Fruit fly (Drosophila melanogaster) whole organism, wandering third instar larva: Measurements from ENCODE around the gene CG7824.

Source experiments
- Abd-B ChIP-seq: fragments of >200 bp; optimal IDR thresholded peaks from 2 replicates; lab custom pipeline; 2017; ENCODE audit warnings: missing biosample characterization, missing genetic modification characterization
- CG32264 ChIP-seq: fragments of 200-800 bp; sonication (Bioruptor generic); optimal IDR thresholded peaks from 2 replicates; lab custom pipeline; 2016; ENCODE audit warnings: missing biosample characterization, missing genetic modification characterization
- CG9705 ChIP-seq: fragments of 200-800 bp; sonication (Bioruptor generic); optimal IDR thresholded peaks from 2 replicates; lab custom pipeline; 2018; ENCODE audit warnings: missing biosample characterization, mild to moderate bottlenecking, missing genetic modification characterization
- CrebA ChIP-seq: fragments of 200-800 bp; sonication (Bioruptor generic); optimal IDR thresholded peaks from 2 replicates; lab custom pipeline; 2016; ENCODE audit warnings: missing biosample characterization, mild to moderate bottlenecking, missing genetic modification characterization, borderline replicate concordance
- Dfd ChIP-seq: fragments of >200 bp; optimal IDR thresholded peaks from 2 replicates; lab custom pipeline; 2017; ENCODE audit warnings: missing biosample characterization, missing genetic modification characterization
- Dif ChIP-seq: fragments of 200-275, 200-300 bp; sonication (Bioruptor generic); optimal IDR thresholded peaks from 2 replicates; lab custom pipeline; 2018; ENCODE audit warnings: missing biosample characterization, missing genetic modification characterization; ENCODE audit not compliant: partially characterized antibody
- GATAd ChIP-seq: sonication (Bioruptor generic); optimal IDR thresholded peaks from 2 replicates; lab custom pipeline; 2016; ENCODE audit warnings: missing biosample characterization, missing genetic modification characterization
- Hnf4 ChIP-seq: fragments of 200-800 bp; sonication (Bioruptor generic); optimal IDR thresholded peaks from 2 replicates; lab custom pipeline; 2016; ENCODE audit warnings: missing biosample characterization, mild to moderate bottlenecking, missing genetic modification characterization
- Hr83 ChIP-seq: fragments of 200-300 bp; sonication (Bioruptor generic); optimal IDR thresholded peaks from 2 replicates; lab custom pipeline; 2016; ENCODE audit warnings: missing biosample characterization, mild to moderate bottlenecking, missing genetic modification characterization, moderate library complexity; ENCODE audit not compliant: poor library complexity, severe bottlenecking
- Jra ChIP-seq: sonication (Bioruptor generic); optimal IDR thresholded peaks from 2 replicates; lab custom pipeline; 2016; ENCODE audit warnings: missing biosample characterization, missing genetic modification characterization
- Mio ChIP-seq: sonication (Bioruptor generic); optimal IDR thresholded peaks from 2 replicates; lab custom pipeline; 2016; ENCODE audit warnings: missing biosample characterization, missing genetic modification characterization
- Myc ChIP-seq: fragments of >200 bp; optimal IDR thresholded peaks from 2 replicates; lab custom pipeline; 2017
- N ChIP-seq: fragments of >200 bp; optimal IDR thresholded peaks from 2 replicates; lab custom pipeline; 2018; ENCODE audit warnings: missing biosample characterization, missing external identifiers, missing genetic modification characterization
- OdsH ChIP-seq: fragments of 200-800 bp; sonication (Bioruptor generic); optimal IDR thresholded peaks from 2 replicates; lab custom pipeline; 2016; ENCODE audit warnings: missing biosample characterization, mild to moderate bottlenecking, missing genetic modification characterization
- Rel ChIP-seq, 2 experiments: fragments of 200-800 bp; sonication (Bioruptor generic) in 1 of 2; optimal IDR thresholded peaks; 2 replicates in 1 of 2; 3 replicates in 1 of 2; lab custom pipeline; 2016 to 2019; ENCODE audit warnings: mild to moderate bottlenecking in 2 of 2, missing biosample characterization in 2 of 2, missing genetic modification characterization in 2 of 2, moderate library complexity in 1 of 2
- Sp1 ChIP-seq: fragments of 200-800 bp; sonication (Bioruptor generic); optimal IDR thresholded peaks from 3 replicates; lab custom pipeline; 2019; ENCODE audit warnings: missing biosample characterization, mild to moderate bottlenecking, missing genetic modification characterization, moderate library complexity
- Vsx2 ChIP-seq: fragments of 200-300, 225-300 bp; sonication (Bioruptor generic); optimal IDR thresholded peaks from 2 replicates; lab custom pipeline; 2018; ENCODE audit warnings: missing biosample characterization, missing genetic modification characterization; ENCODE audit not compliant: partially characterized antibody
- br ChIP-seq: fragments of 200-800 bp; sonication (Bioruptor generic); optimal IDR thresholded peaks from 2 replicates; lab custom pipeline; 2016; ENCODE audit warnings: missing biosample characterization, missing genetic modification characterization
- brk ChIP-seq: fragments of 200-800 bp; sonication (Bioruptor generic); optimal IDR thresholded peaks from 2 replicates; lab custom pipeline; 2016; ENCODE audit warnings: missing biosample characterization, mild to moderate bottlenecking, missing genetic modification characterization
- dl ChIP-seq, 2 experiments: fragments of 175-275, 200-275 bp in 1 of 2; fragments of 200-275 bp in 1 of 2; sonication (Bioruptor generic); optimal IDR thresholded peaks; lab custom pipeline; 2018; ENCODE audit warnings: mild to moderate bottlenecking in 2 of 2, missing biosample characterization in 2 of 2, missing genetic modification characterization in 2 of 2, moderate library complexity in 2 of 2; ENCODE audit not compliant: partially characterized antibody in 2 of 2, insufficient read depth in 1 of 2
- dmrt93B ChIP-seq: fragments of 200-800 bp; sonication (Bioruptor generic); optimal IDR thresholded peaks from 2 replicates; lab custom pipeline; 2018; ENCODE audit warnings: missing biosample characterization, mild to moderate bottlenecking, missing genetic modification characterization
- dsf ChIP-seq: sonication (Bioruptor generic); optimal IDR thresholded peaks from 2 replicates; lab custom pipeline; 2016; ENCODE audit warnings: missing biosample characterization, missing genetic modification characterization, borderline replicate concordance
- ey ChIP-seq: fragments of 200-800 bp; sonication (Bioruptor generic); optimal IDR thresholded peaks from 2 replicates; lab custom pipeline; 2016; ENCODE audit warnings: missing biosample characterization, missing genetic modification characterization
- foxo ChIP-seq, 2 experiments: fragments of 200-800 bp; sonication (Bioruptor generic); optimal IDR thresholded peaks; 2 replicates in 1 of 2; 3 replicates in 1 of 2; lab custom pipeline; 2016 to 2017; ENCODE audit warnings: missing biosample characterization in 2 of 2, missing genetic modification characterization in 2 of 2
- fru ChIP-seq: fragments of 200-800 bp; sonication (Bioruptor generic); optimal IDR thresholded peaks from 3 replicates; lab custom pipeline; 2016; ENCODE audit warnings: missing biosample characterization, mild to moderate bottlenecking, missing genetic modification characterization
- jim ChIP-seq: fragments of 175-275, 200-325 bp; sonication (Bioruptor generic); optimal IDR thresholded peaks from 2 replicates; lab custom pipeline; 2016; ENCODE audit warnings: missing biosample characterization, mild to moderate bottlenecking, missing genetic modification characterization
- lola ChIP-seq: fragments of >200 bp; optimal IDR thresholded peaks from 2 replicates; lab custom pipeline; 2017; ENCODE audit warnings: missing biosample characterization, missing genetic modification characterization
- pan ChIP-seq: fragments of >200 bp; optimal IDR thresholded peaks from 2 replicates; lab custom pipeline; 2017
- psq ChIP-seq: fragments of 200-800 bp; sonication (Bioruptor generic); optimal IDR thresholded peaks from 3 replicates; lab custom pipeline; 2017; ENCODE audit warnings: missing biosample characterization, mild to moderate bottlenecking, missing genetic modification characterization, moderate library complexity
- rgr ChIP-seq: fragments of 200-800 bp; sonication (Bioruptor generic); optimal IDR thresholded peaks from 3 replicates; lab custom pipeline; 2016; ENCODE audit warnings: missing biosample characterization, mild to moderate bottlenecking, missing genetic modification characterization
- sage ChIP-seq: fragments of 200-800 bp; sonication (Bioruptor generic); optimal IDR thresholded peaks from 2 replicates; lab custom pipeline; 2016; ENCODE audit warnings: missing biosample characterization, mild to moderate bottlenecking, missing genetic modification characterization
- sv ChIP-seq: fragments of 200-800 bp; sonication (Bioruptor generic); optimal IDR thresholded peaks from 3 replicates; lab custom pipeline; 2016; ENCODE audit warnings: missing biosample characterization, missing genetic modification characterization
- tai ChIP-seq: sonication (Bioruptor generic); optimal IDR thresholded peaks from 2 replicates; lab custom pipeline; 2016; ENCODE audit warnings: missing biosample characterization, missing genetic modification characterization
- woc ChIP-seq: sonication (Bioruptor generic); optimal IDR thresholded peaks from 2 replicates; lab custom pipeline; 2016; ENCODE audit warnings: missing biosample characterization, mild to moderate bottlenecking, missing genetic modification characterization

Gene CG7824

DNA sequence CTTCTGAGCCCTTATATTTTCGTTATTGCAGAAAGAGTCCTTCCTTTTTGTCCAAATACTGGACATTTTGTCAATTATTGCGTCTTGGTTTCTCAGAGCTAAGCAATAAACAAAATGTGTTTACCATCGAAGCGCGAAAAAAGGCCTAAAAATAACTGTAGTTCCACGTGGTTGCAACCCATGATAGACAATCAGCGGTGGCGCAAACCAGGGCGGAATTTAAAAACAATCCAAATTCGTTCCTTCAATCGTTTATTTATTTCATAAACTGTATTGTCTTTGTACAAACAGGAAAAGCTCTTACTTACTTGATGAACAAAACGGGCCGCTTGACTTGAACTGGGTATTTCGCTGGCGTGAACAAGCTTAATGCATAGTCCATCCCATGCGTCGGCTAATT is at the start of gene CG7824:
Gene CG7824, minus strand, starts transcription at position 131 of the 400 bp plus-strand sequence.
- TF ChIP-seq Jra (GFP tag; lab: Kevin White, UChicago) (no peak), Hnf4 (no peak), jim (GFP tag; lab: Kevin White, UChicago) (no peak), Rel (GFP tag; optimal IDR thresholded peaks at IDR 0.05; lab: Kevin White, UChicago) (no peak), Rel (tag; optimal IDR thresholded peaks at IDR 0.05; lab: Kevin White, UChicago) (peak; percentile 50)

DNA sequence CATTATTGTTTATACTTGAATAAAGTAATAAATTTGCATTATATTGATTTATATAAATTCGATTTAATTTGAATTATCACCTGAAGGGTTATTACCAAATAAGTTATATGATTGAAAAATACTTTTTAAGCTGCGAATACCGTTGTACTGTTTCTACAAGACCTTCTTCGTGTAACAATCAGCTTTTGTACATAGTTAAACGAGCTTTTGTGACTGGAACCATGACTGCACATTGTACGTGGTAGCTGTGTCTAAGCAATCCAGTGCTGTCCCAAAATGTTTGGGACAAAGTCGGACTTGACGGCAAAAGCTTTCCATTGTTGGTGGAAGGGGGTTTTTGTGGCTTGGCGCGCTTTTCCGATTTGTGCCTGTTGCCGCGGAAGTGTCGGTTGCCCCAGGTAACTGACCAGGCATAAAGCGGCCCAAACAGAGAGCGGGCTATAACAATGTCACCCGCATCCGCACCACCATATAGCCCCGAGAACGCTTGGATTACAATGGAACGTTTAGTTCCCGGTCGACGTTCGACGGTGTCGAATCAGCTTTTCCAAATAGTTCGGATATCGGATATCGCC is 49.0 kb upstream of the CG7824 start, which contains the start of gene CG31036:
Gene CG31036, plus strand, starts transcription at position 507 of the 575 bp plus-strand sequence.
- no peak for TF ChIP-seq tai (GFP tag; lab: Kevin White, UChicago)
- no peak for TF ChIP-seq Sp1 (GFP tag; lab: Kevin White, UChicago)
- no peak for TF ChIP-seq dmrt93B (GFP tag; lab: Kevin White, UChicago)
- no peak for TF ChIP-seq Mio (GFP tag; lab: Kevin White, UChicago)
- TF ChIP-seq CG32264 (GFP tag; lab: Kevin White, UChicago), result no peak
- TF ChIP-seq N (GFP tag; lab: Kevin White, UChicago), result no peak
- no peak for TF ChIP-seq jim (GFP tag; lab: Kevin White, UChicago)
- no peak for TF ChIP-seq fru
- no peak for TF ChIP-seq brk (GFP tag; lab: Kevin White, UChicago)
- TF ChIP-seq Abd-B (GFP tag; lab: Kevin White, UChicago), result no peak
- no peak for TF ChIP-seq Hnf4
- no peak for TF ChIP-seq Rel (GFP tag; optimal IDR thresholded peaks at IDR 0.05; lab: Kevin White, UChicago)
- TF ChIP-seq Rel (tag; optimal IDR thresholded peaks at IDR 0.05; lab: Kevin White, UChicago), result no peak
- no peak for TF ChIP-seq pan (lab: Kevin White, UChicago)
- TF ChIP-seq Dfd (GFP tag; lab: Kevin White, UChicago), result no peak
- TF ChIP-seq CG9705 (GFP tag; lab: Kevin White, UChicago), result no peak
- TF ChIP-seq psq (GFP tag; lab: Kevin White, UChicago), result no peak
- no peak for TF ChIP-seq sage (GFP tag; lab: Kevin White, UChicago)
- no peak for TF ChIP-seq ey (GFP tag; lab: Kevin White, UChicago)
- TF ChIP-seq GATAd (GFP tag; lab: Kevin White, UChicago), result no peak
- no peak for TF ChIP-seq woc (GFP tag; lab: Kevin White, UChicago)

DNA sequence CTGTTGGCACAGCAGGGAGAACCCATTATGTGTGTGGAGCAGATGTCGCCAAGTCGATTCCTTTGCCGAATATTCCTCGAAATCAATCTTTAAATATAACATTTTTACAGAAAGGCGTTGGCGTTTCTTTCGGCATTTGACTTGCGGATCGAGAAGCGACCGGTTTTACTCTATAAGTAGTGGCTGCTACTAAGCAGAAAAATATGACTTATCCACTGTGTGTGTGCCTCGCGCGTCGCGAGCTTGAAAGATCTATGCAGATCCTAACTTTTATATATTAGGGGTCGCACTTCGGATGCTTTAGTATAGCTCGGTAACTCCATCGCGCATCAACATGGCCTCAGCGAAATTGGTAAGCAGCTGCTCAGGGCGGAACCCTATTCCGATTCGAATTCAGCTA is 46.4 kb upstream of the CG7824 start, which contains the start of gene CG15515:
Gene CG15515, plus strand, starts transcription at position 301 of the 400 bp plus-strand sequence.
- TF ChIP-seq dsf (GFP tag; lab: Kevin White, UChicago) (no peak), CrebA (no peak), pan (lab: Kevin White, UChicago) (no peak), br (GFP tag; lab: Kevin White, UChicago) (no peak), brk (GFP tag; lab: Kevin White, UChicago) (no peak)

DNA sequence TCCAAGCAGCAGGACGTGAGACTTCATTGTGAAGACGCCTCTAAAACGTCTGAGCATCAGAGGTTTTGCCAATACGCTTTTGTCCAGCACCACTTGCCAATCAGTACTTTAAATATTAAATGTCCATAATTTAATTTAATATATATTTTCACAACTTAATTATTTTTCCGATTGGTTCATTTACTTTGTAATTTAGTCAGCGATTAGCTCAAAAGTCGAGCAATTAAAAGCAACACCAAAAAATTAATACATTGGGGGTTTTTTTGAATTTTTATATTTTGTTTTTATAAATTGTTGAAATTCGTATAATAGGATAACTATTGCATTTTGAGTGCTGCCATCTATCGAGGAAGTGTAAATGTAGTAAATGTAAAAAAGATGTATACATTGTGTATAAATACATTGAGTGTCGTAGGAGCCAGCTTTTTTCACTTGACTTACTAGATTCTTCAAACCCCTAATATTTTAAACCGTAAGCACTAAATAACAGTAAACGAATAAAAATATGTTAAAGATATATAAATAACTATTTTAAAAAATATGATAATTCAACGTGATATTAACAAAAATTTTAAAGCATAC is 45.1 kb upstream of the CG7824 start, which contains the start of gene CG15517:
Gene CG15517, minus strand, starts transcription at position 51 of the 582 bp plus-strand sequence.
- TF ChIP-seq sage (GFP tag; lab: Kevin White, UChicago), result no peak
- peak in 1 of 2 experiments; percentile 7 for TF ChIP-seq dl (GFP tag; optimal IDR thresholded peaks at IDR 0.05; lab: Kevin White, UChicago; ENCODE audit: insufficient read depth in 1 of 2, partially characterized antibody in 2 of 2)
- TF ChIP-seq Myc, result peak; percentile 44
- TF ChIP-seq Dif (GFP tag; lab: Kevin White, UChicago), result peak; percentile 29
- TF ChIP-seq Vsx2, result peak; percentile 12
- no peak for TF ChIP-seq pan (lab: Kevin White, UChicago)

DNA sequence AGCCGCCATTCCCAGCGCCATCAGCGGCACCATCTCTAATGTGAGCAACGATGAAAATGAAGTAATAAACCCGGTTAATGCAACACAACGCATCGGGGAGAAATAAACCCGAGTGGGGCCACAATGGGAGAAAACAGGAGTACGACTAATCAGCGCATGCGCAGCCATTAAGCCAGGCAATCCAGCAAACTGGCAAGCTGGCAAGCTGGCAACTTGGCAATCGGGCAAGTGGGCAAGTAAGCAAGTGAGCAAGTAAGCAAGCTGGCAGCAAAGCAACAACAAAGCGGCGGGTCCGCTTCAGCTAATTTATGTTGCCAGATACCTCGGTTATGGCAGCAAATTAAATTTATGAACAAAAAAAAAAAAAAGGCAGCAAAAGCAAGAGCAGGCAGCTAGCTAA is 40.9 kb upstream of the CG7824 start:
- no peak for TF ChIP-seq Sp1 (GFP tag; lab: Kevin White, UChicago)
- no peak for TF ChIP-seq Hr83
- no peak for TF ChIP-seq OdsH
- TF ChIP-seq tai (GFP tag; lab: Kevin White, UChicago), result no peak
- no peak for TF ChIP-seq rgr (GFP tag; lab: Kevin White, UChicago)
- TF ChIP-seq woc (GFP tag; lab: Kevin White, UChicago), result no peak
- TF ChIP-seq foxo (GFP tag; optimal IDR thresholded peaks at IDR 0.05; lab: Kevin White, UChicago), result no peak
- TF ChIP-seq CG9705 (GFP tag; lab: Kevin White, UChicago), result no peak
- TF ChIP-seq sv (GFP tag; lab: Kevin White, UChicago), result no peak
- no peak for TF ChIP-seq ey (GFP tag; lab: Kevin White, UChicago)
- TF ChIP-seq Dif (GFP tag; lab: Kevin White, UChicago), result no peak
- TF ChIP-seq lola (GFP tag; lab: Kevin White, UChicago), result no peak
- TF ChIP-seq GATAd (GFP tag; lab: Kevin White, UChicago), result no peak
- TF ChIP-seq fru, result no peak
- TF ChIP-seq sage (GFP tag; lab: Kevin White, UChicago), result no peak
